Worm (Caenorhabditis elegans): Measurements from ENCODE around the gene T28A11.20.

Gene T28A11.20

DNA sequence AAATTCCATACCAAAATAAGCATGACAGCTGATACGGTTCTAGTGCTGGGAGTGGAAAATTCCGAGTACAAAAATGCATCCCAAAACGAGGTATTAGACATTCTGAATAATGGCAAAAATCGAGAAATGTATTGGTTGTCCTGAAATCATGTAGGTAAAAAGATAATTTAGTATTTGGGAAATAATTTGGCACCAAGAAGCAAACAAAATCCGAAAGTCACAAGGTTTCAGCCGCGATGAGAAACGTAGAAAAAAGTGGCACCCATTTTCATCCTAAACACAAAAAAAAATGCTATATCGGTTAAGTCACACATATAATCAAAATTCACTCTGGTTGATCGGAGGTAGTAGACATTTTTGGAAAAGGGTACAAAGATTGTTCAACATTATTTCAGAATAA is 24.7 kb upstream of the T28A11.20 start, which contains the start of gene srx-122:
Gene srx-122 (minus strand): TSS at position 101 of the 400 bp plus-strand sequence.
- TF ChIP-seq ttx-3 (tag; optimal IDR thresholded peaks at IDR 0.05) (no peak), unc-55 (GFP tag; optimal IDR thresholded peaks at IDR 0.05) (no peak)

- TF ChIP-seq mec-3 (tag; optimal IDR thresholded peaks at IDR 0.05; ENCODE audit: borderline replicate concordance) (no peak), sox-2 (GFP tag; IDR thresholded peaks at IDR 0.05) (no peak), ceh-24 (tag; optimal IDR thresholded peaks at IDR 0.05) (no peak), dmd-4 (tag; optimal IDR thresholded peaks at IDR 0.05; ENCODE audit: borderline replicate concordance) (no peak)
These were observed 22.3 kb upstream of the T28A11.20 start for ce11 chrV:3295368-3295767.

ce11 chrV:3289267-3289666 is 16.2 kb upstream of the T28A11.20 start, which contains the start of gene F35F10.6:
Gene F35F10.6 (minus strand): TSS chrV:3289367.
- TF ChIP-seq hlh-30 (tag; optimal IDR thresholded peaks at IDR 0.05; ENCODE audit: insufficient read depth), result no peak
- no peak for TF ChIP-seq pros-1 (tag; optimal IDR thresholded peaks at IDR 0.05)
- TF ChIP-seq K02D7.2 (tag; optimal IDR thresholded peaks at IDR 0.05), result no peak
- TF ChIP-seq F13H6.1 (tag; optimal IDR thresholded peaks at IDR 0.05), result no peak
- no peak for TF ChIP-seq dmd-4 (tag; optimal IDR thresholded peaks at IDR 0.05; ENCODE audit: borderline replicate concordance)
- no peak for TF ChIP-seq pha-4 (tag; optimal IDR thresholded peaks at IDR 0.05)
- TF ChIP-seq ceh-24 (tag; optimal IDR thresholded peaks at IDR 0.05), result no peak
- TF ChIP-seq ceh-45 (GFP tag; IDR thresholded peaks at IDR 0.05), result no peak

DNA sequence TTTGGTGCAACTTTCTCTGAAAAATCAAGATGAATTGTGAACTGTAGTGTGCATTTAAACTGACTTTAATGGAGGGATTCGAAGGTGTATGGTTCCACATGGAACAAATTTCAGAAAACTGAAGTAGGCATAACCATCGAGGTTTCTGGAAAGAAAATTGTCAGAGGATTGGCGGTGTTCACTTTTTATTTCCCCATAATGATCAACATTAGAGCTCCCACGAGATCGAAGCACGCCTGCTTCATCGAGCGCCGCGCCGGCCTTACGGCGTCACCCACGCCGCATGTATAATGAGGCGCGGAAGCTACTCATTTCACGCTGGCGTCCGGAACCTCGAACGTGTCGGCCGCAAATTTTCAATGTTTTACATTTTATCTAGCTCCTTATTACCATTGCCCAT is 15.1 kb upstream of the T28A11.20 start:
- TF ChIP-seq zip-5 (tag; optimal IDR thresholded peaks at IDR 0.05) (no peak), pat-9 (tag; optimal IDR thresholded peaks at IDR 0.05) (no peak), T23F11.4 (GFP tag; optimal IDR thresholded peaks at IDR 0.05) (no peak), ceh-6 (GFP tag; optimal IDR thresholded peaks at IDR 0.05) (no peak), C38D4.7 (GFP tag; optimal IDR thresholded peaks at IDR 0.05) (no peak), ceh-2 (tag; optimal IDR thresholded peaks at IDR 0.05) (no peak), fax-1 (tag; optimal IDR thresholded peaks at IDR 0.05) (no peak), ceh-9 (tag; optimal IDR thresholded peaks at IDR 0.05) (no peak)

- no peak for TF ChIP-seq hlh-15 (tag; optimal IDR thresholded peaks at IDR 0.05)
- no peak for TF ChIP-seq odd-2 (tag; optimal IDR thresholded peaks at IDR 0.05)
- no peak for TF ChIP-seq ceh-22 (tag; optimal IDR thresholded peaks at IDR 0.05)
- no peak for TF ChIP-seq gmeb-2 (tag; optimal IDR thresholded peaks at IDR 0.05)
- TF ChIP-seq dve-1 (tag; optimal IDR thresholded peaks at IDR 0.05), result no peak
- TF ChIP-seq hlh-30 (tag; optimal IDR thresholded peaks at IDR 0.05; ENCODE audit: insufficient read depth), result no peak
- TF ChIP-seq fkh-6 (tag; optimal IDR thresholded peaks at IDR 0.05), result no peak
- no peak for TF ChIP-seq tbx-7 (tag; optimal IDR thresholded peaks at IDR 0.05)
- no peak for TF ChIP-seq ets-4 (tag; optimal IDR thresholded peaks at IDR 0.05)
- TF ChIP-seq ceh-14 (tag; optimal IDR thresholded peaks at IDR 0.05), result no peak
- TF ChIP-seq fkh-10 (GFP tag; optimal IDR thresholded peaks at IDR 0.05), result no peak
- no peak for TF ChIP-seq zip-5 (tag; optimal IDR thresholded peaks at IDR 0.05)
- no peak for TF ChIP-seq Y22D7AL.16 (tag; optimal IDR thresholded peaks at IDR 0.05)
- TF ChIP-seq npax-4 (tag; optimal IDR thresholded peaks at IDR 0.05), result no peak
These were observed 14.3 kb upstream of the T28A11.20 start, which contains the start of gene F35F10.7 for ce11 chrV:3287330-3287729. Gene F35F10.7 (minus strand): TSS chrV:3287430.

DNA sequence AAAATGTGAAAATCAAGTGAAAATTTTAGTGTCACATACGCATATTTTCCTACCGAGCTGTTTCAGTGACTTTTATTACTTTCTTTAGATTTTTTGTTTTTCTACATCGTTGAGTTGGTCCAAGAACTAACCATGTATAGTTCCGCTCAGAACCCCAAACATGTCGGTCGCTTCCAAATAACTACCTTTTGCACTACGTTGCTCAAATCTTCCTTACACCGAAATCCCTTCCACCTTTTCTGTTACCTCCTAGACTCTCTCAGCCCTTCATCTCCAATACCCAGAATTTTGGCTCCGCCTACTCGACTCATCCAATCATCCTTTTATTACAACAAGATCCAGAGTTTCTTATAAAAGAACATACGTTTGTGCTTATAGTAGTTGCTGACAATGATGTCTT is 11.6 kb upstream of the T28A11.20 start, which contains the start of gene F35F10.5:
Gene F35F10.5 (plus strand): TSS at position 301 of the 400 bp plus-strand sequence.
- no peak for TF ChIP-seq nfya-1 (tag; optimal IDR thresholded peaks at IDR 0.05)
- TF ChIP-seq fkh-6 (tag; optimal IDR thresholded peaks at IDR 0.05), result no peak
- TF ChIP-seq T23F11.4 (GFP tag; optimal IDR thresholded peaks at IDR 0.05), result no peak
- TF ChIP-seq mec-3 (tag; optimal IDR thresholded peaks at IDR 0.05; ENCODE audit: borderline replicate concordance), result no peak
- TF ChIP-seq tbx-2 (tag; optimal IDR thresholded peaks at IDR 0.05), result no peak
- TF ChIP-seq hlh-8 (tag; optimal IDR thresholded peaks at IDR 0.05), result no peak
- no peak for TF ChIP-seq npax-4 (tag; optimal IDR thresholded peaks at IDR 0.05)
- TF ChIP-seq hlh-6 (tag; optimal IDR thresholded peaks at IDR 0.05), result no peak
- no peak for TF ChIP-seq ceh-19 (GFP tag; optimal IDR thresholded peaks at IDR 0.05)
- no peak for TF ChIP-seq ceh-6 (GFP tag; optimal IDR thresholded peaks at IDR 0.05)
